Fruit fly (Drosophila melanogaster) whole organism, embryonic: ENCODE results near the gene CG45045.

Experiments
- CG10209 ChIP-seq: fragments of 200-800 bp; sonication (Bioruptor generic); optimal IDR thresholded peaks from 3 replicates; lab custom pipeline; 2017; ENCODE audit warnings: missing biosample characterization, mild to moderate bottlenecking, missing genetic modification characterization, missing genetic modification reagents
- CG11723 ChIP-seq: fragments of 200-800 bp; sonication (Bioruptor generic); optimal IDR thresholded peaks from 2 replicates; lab custom pipeline; 2017; ENCODE audit warnings: missing biosample characterization, mild to moderate bottlenecking, missing genetic modification characterization
- CG12236 ChIP-seq: fragments of 200-800 bp; sonication (Bioruptor generic); optimal IDR thresholded peaks from 2 replicates; lab custom pipeline; 2016; ENCODE audit warnings: missing biosample characterization, missing genetic modification characterization
- CG13624 ChIP-seq: fragments of 200-800 bp; sonication (Bioruptor generic); optimal IDR thresholded peaks from 2 replicates; lab custom pipeline; 2016; ENCODE audit warnings: missing biosample characterization, missing genetic modification characterization
- CG13775 ChIP-seq: fragments of 200-800 bp; sonication (Bioruptor generic); optimal IDR thresholded peaks from 3 replicates; lab custom pipeline; 2017; ENCODE audit warnings: missing biosample characterization, mild to moderate bottlenecking, missing genetic modification characterization
- CG1529 ChIP-seq: fragments of 200-800 bp; sonication (Bioruptor generic); optimal IDR thresholded peaks from 3 replicates; lab custom pipeline; 2018; ENCODE audit warnings: missing biosample characterization, missing genetic modification characterization
- CG17385 ChIP-seq: fragments of 200-800 bp; sonication (Bioruptor generic); optimal IDR thresholded peaks from 3 replicates; lab custom pipeline; 2018; ENCODE audit warnings: missing biosample characterization, mild to moderate bottlenecking, missing genetic modification characterization
- CG2199 ChIP-seq: fragments of 200-800 bp; sonication (Bioruptor generic); IDR thresholded peaks from 3 replicates; pipeline ENCODE4 v1.3.6; 2022; ENCODE audit warnings: missing biosample characterization, missing genetic modification characterization
- CG2875 ChIP-seq: fragments of 200-800 bp; sonication (Bioruptor generic); optimal IDR thresholded peaks from 2 replicates; lab custom pipeline; 2017; ENCODE audit warnings: missing biosample characterization, mild to moderate bottlenecking, missing genetic modification characterization, missing genetic modification reagents
- CG4328 ChIP-seq: fragments of 200-800 bp; sonication (Bioruptor generic); optimal IDR thresholded peaks from 3 replicates; lab custom pipeline; 2017; ENCODE audit warnings: missing biosample characterization, missing genetic modification reagents, missing genetic modification characterization
- CG4820 ChIP-seq: fragments of 200-800 bp; sonication (Bioruptor generic); optimal IDR thresholded peaks from 3 replicates; lab custom pipeline; 2016; ENCODE audit warnings: missing biosample characterization, missing genetic modification characterization
- CG5180 ChIP-seq: fragments of 200-800 bp; sonication (Bioruptor generic); optimal IDR thresholded peaks from 3 replicates; lab custom pipeline; 2017; ENCODE audit warnings: missing biosample characterization, missing genetic modification characterization, mild to moderate bottlenecking, moderate library complexity, missing genetic modification reagents
- CG6654 ChIP-seq: fragments of 200-800 bp; sonication (Bioruptor generic); optimal IDR thresholded peaks from 2 replicates; lab custom pipeline; 2017; ENCODE audit warnings: missing biosample characterization, mild to moderate bottlenecking, missing genetic modification characterization
- CG7271 ChIP-seq: fragments of 200-800 bp; sonication (Bioruptor generic); optimal IDR thresholded peaks from 2 replicates; lab custom pipeline; 2018; ENCODE audit warnings: missing biosample characterization, mild to moderate bottlenecking, missing genetic modification characterization, moderate library complexity
- CG7987 ChIP-seq: fragments of 200-800 bp; sonication (Bioruptor generic); optimal IDR thresholded peaks from 2 replicates; lab custom pipeline; 2018; ENCODE audit warnings: missing biosample characterization, mild to moderate bottlenecking, missing genetic modification characterization, moderate library complexity
- CG8478 ChIP-seq: fragments of >200 bp; optimal IDR thresholded peaks from 2 replicates; lab custom pipeline; 2018
- CG9817 ChIP-seq: fragments of 200-800 bp; sonication (Bioruptor generic); optimal IDR thresholded peaks from 2 replicates; lab custom pipeline; 2018; ENCODE audit warnings: missing biosample characterization, mild to moderate bottlenecking, missing genetic modification characterization, moderate library complexity
- Chrac-16 ChIP-seq: fragments of 200-800 bp; sonication (Bioruptor generic); optimal IDR thresholded peaks from 3 replicates; lab custom pipeline; 2016; ENCODE audit warnings: missing biosample characterization, missing genetic modification characterization
- Hr78 ChIP-seq, 2 experiments: fragments of 200-800 bp in 1 of 2; fragments of >200 bp in 1 of 2; sonication (Bioruptor generic) in 1 of 2; optimal IDR thresholded peaks; 2 replicates each; lab custom pipeline; 2017 to 2019; ENCODE audit warnings: missing biosample characterization in 2 of 2, missing genetic modification characterization in 2 of 2, mild to moderate bottlenecking in 1 of 2, moderate library complexity in 1 of 2
- Hsf ChIP-seq: fragments of 200-800 bp; sonication (Bioruptor generic); optimal IDR thresholded peaks from 3 replicates; lab custom pipeline; 2016; ENCODE audit warnings: missing biosample characterization, missing genetic modification characterization
- Kr ChIP-seq: fragments of 200-800 bp; sonication (Bioruptor generic); optimal IDR thresholded peaks from 2 replicates; lab custom pipeline; 2017; ENCODE audit warnings: missing biosample characterization, mild to moderate bottlenecking, missing genetic modification characterization
- MBD-R2 ChIP-seq: fragments of 200-800 bp; sonication (Bioruptor generic); IDR thresholded peaks from 2 replicates; pipeline ENCODE4 v1.3.6; 2022; ENCODE audit warnings: missing biosample characterization, missing genetic modification characterization
- Mad ChIP-seq: fragments of 200-800 bp; sonication (Bioruptor generic); optimal IDR thresholded peaks from 2 replicates; lab custom pipeline; 2016; ENCODE audit warnings: missing biosample characterization, missing genetic modification characterization
- Med ChIP-seq: fragments of 200-800 bp; sonication (Bioruptor generic); peaks from one replicate; lab custom pipeline; 2016; ENCODE audit warnings: missing biosample characterization, missing genetic modification characterization, mild to moderate bottlenecking, inconsistent platforms, moderate library complexity
- Ssrp ChIP-seq: fragments of 200-800 bp; sonication (Bioruptor generic); optimal IDR thresholded peaks from 2 replicates; lab custom pipeline; 2018; ENCODE audit warnings: missing biosample characterization, mild to moderate bottlenecking, missing genetic modification characterization, moderate library complexity
- Trl ChIP-seq, 3 experiments: fragments of >200 bp in 2 of 3; fragments of 200-800 bp in 1 of 3; sonication (Bioruptor generic) in 1 of 3; optimal IDR thresholded peaks; 2 replicates in 1 of 3; 3 replicates in 2 of 3; lab custom pipeline; 2016 to 2017; ENCODE audit warnings: missing biosample characterization in 1 of 3, missing genetic modification characterization in 1 of 3
- Vsx1 ChIP-seq: fragments of 200-800 bp; sonication (Bioruptor generic); optimal IDR thresholded peaks from 2 replicates; lab custom pipeline; 2017; ENCODE audit warnings: missing biosample characterization, mild to moderate bottlenecking, missing genetic modification characterization, missing genetic modification reagents
- YL-1 ChIP-seq: fragments of 200-800 bp; sonication (Bioruptor generic); optimal IDR thresholded peaks from 3 replicates; lab custom pipeline; 2017; ENCODE audit warnings: missing biosample characterization, mild to moderate bottlenecking, missing genetic modification characterization
- ab ChIP-seq: fragments of 200-800 bp; sonication (Bioruptor generic); optimal IDR thresholded peaks from 2 replicates; lab custom pipeline; 2016; ENCODE audit warnings: missing biosample characterization, missing genetic modification characterization
- ac ChIP-seq: fragments of 200-800 bp; sonication (Bioruptor generic); optimal IDR thresholded peaks from 3 replicates; lab custom pipeline; 2017; ENCODE audit warnings: missing biosample characterization, mild to moderate bottlenecking, missing genetic modification characterization
- ash1 ChIP-seq: fragments of 200-800 bp; sonication (Bioruptor generic); optimal IDR thresholded peaks from 2 replicates; lab custom pipeline; 2018; ENCODE audit warnings: missing biosample characterization, mild to moderate bottlenecking, missing genetic modification characterization
- bbx ChIP-seq: fragments of 200-800 bp; sonication (Bioruptor generic); IDR thresholded peaks from 2 replicates; pipeline ENCODE4 v1.3.6; 2022; ENCODE audit warnings: missing biosample characterization, missing genetic modification characterization; ENCODE audit not compliant: partially characterized antibody
- br ChIP-seq: fragments of >200 bp; optimal IDR thresholded peaks from 2 replicates; lab custom pipeline; 2017
- cas ChIP-seq: fragments of 200-800 bp; sonication (Bioruptor generic); IDR thresholded peaks from 2 replicates; pipeline ENCODE4 v1.3.6; 2022; ENCODE audit warnings: missing biosample characterization, missing genetic modification characterization
- caup ChIP-seq: fragments of 200-800 bp; sonication (Bioruptor generic); optimal IDR thresholded peaks from 3 replicates; lab custom pipeline; 2017; ENCODE audit warnings: missing biosample characterization, mild to moderate bottlenecking, missing genetic modification characterization, moderate library complexity; ENCODE audit not compliant: severe bottlenecking
- croc ChIP-seq: fragments of 200-800 bp; sonication (Bioruptor generic); conservative IDR thresholded peaks from 3 replicates; pipeline ENCODE4 v1.3.6; 2022; ENCODE audit warnings: missing biosample characterization, missing genetic modification characterization
- dimm ChIP-seq: fragments of 200-800 bp; sonication (Bioruptor generic); IDR thresholded peaks from 2 replicates; pipeline ENCODE4 v1.3.6; 2022; ENCODE audit warnings: missing biosample characterization, missing genetic modification characterization
- dysf ChIP-seq: fragments of 200-800 bp; sonication (Bioruptor generic); IDR thresholded peaks from 3 replicates; pipeline ENCODE4 v1.3.6; 2022; ENCODE audit warnings: missing biosample characterization, missing genetic modification characterization
- fu2 ChIP-seq: fragments of 200-800 bp; sonication (Bioruptor generic); optimal IDR thresholded peaks from 2 replicates; lab custom pipeline; 2016; ENCODE audit warnings: missing biosample characterization, missing genetic modification characterization
- hth ChIP-seq: fragments of >200 bp; optimal IDR thresholded peaks from 2 replicates; lab custom pipeline; 2017; ENCODE audit warnings: inconsistent platforms
- ken ChIP-seq: fragments of 200-800 bp; sonication (Bioruptor generic); IDR thresholded peaks from 3 replicates; pipeline ENCODE4 v1.3.6; 2022; ENCODE audit warnings: missing biosample characterization, missing genetic modification characterization
- lbe ChIP-seq: fragments of 200-800 bp; sonication (Bioruptor generic); optimal IDR thresholded peaks from 2 replicates; lab custom pipeline; 2016; ENCODE audit warnings: missing biosample characterization, mild to moderate bottlenecking, missing genetic modification characterization
- lola ChIP-seq, 3 experiments: fragments of >200 bp in 2 of 3; fragments of 200-800 bp in 1 of 3; sonication (Bioruptor generic) in 1 of 3; optimal IDR thresholded peaks; 2 replicates each; lab custom pipeline; 2017 to 2019; ENCODE audit warnings: missing biosample characterization in 3 of 3, missing genetic modification characterization in 3 of 3, mild to moderate bottlenecking in 1 of 3, moderate library complexity in 1 of 3
- pfk ChIP-seq: fragments of 200-800 bp; sonication (Bioruptor generic); optimal IDR thresholded peaks from 2 replicates; lab custom pipeline; 2018; ENCODE audit warnings: missing biosample characterization, mild to moderate bottlenecking, missing genetic modification characterization, moderate library complexity
- pros ChIP-seq: fragments of 200-800 bp; sonication (Bioruptor generic); optimal IDR thresholded peaks from 3 replicates; lab custom pipeline; 2019; ENCODE audit warnings: missing biosample characterization, mild to moderate bottlenecking, missing genetic modification characterization, moderate library complexity
- schlank ChIP-seq: fragments of 200-800 bp; sonication (Bioruptor generic); optimal IDR thresholded peaks from 2 replicates; lab custom pipeline; 2018; ENCODE audit warnings: missing biosample characterization, mild to moderate bottlenecking, missing genetic modification characterization
- sens ChIP-seq: fragments of 200-800 bp; sonication (Bioruptor generic); peaks from one replicate; lab custom pipeline; 2016; ENCODE audit warnings: missing biosample characterization, missing genetic modification characterization
- trh ChIP-seq: fragments of 200-800 bp; sonication (Bioruptor generic); optimal IDR thresholded peaks from 2 replicates; lab custom pipeline; 2016; ENCODE audit warnings: missing biosample characterization, missing genetic modification characterization
- vvl ChIP-seq: fragments of 200-800 bp; sonication (Bioruptor generic); IDR thresholded peaks from 2 replicates; pipeline ENCODE4 v1.3.6; 2022; ENCODE audit warnings: missing biosample characterization, missing genetic modification characterization
- wor ChIP-seq: fragments of 200-800 bp; sonication (Bioruptor generic); IDR thresholded peaks from 2 replicates; pipeline ENCODE4 v1.3.6; 2022; ENCODE audit warnings: missing biosample characterization, missing genetic modification characterization

CG45045 gene

dm6 chr3R:17681611-17682243 is 14.4 kb downstream of the CG45045 start (continued):
- TF ChIP-seq trh (GFP tag; lab: Kevin White, UChicago), result no peak
- peak; percentile 43 to 57 for TF ChIP-seq Trl (optimal IDR thresholded peaks at IDR 0.05; lab: Kevin White, UChicago)
- TF ChIP-seq Trl (GFP tag; optimal IDR thresholded peaks at IDR 0.05; lab: Kevin White, UChicago), result no peak
- no peak for TF ChIP-seq ken (GFP tag; lab: Robert Waterston, UW)
- TF ChIP-seq CG13775 (GFP tag; lab: Kevin White, UChicago), result no peak
- no peak for TF ChIP-seq lola (GFP tag; optimal IDR thresholded peaks at IDR 0.05; lab: Kevin White, UChicago)
- TF ChIP-seq vvl (GFP tag; lab: Robert Waterston, UW), result no peak
- TF ChIP-seq dimm (GFP tag; lab: Robert Waterston, UW), result no peak
- TF ChIP-seq CG5180 (GFP tag; lab: Kevin White, UChicago), result peak; percentile 4
- TF ChIP-seq CG1529 (GFP tag; lab: Kevin White, UChicago), result no peak
- TF ChIP-seq pros, result peak; percentile 77
- TF ChIP-seq ac, result no peak
- no peak for TF ChIP-seq Mad (GFP tag; lab: Kevin White, UChicago)
- TF ChIP-seq hth (lab: Kevin White, UChicago), result no peak
- TF ChIP-seq CG11723 (GFP tag; lab: Kevin White, UChicago), result no peak
- no peak for TF ChIP-seq bbx (GFP tag; lab: Robert Waterston, UW)
- no peak for TF ChIP-seq schlank
- no peak for TF ChIP-seq Chrac-16 (GFP tag; lab: Kevin White, UChicago)
- no peak for TF ChIP-seq br (lab: Kevin White, UChicago)
- TF ChIP-seq CG17385, result no peak
- no peak for TF ChIP-seq cas
- no peak for TF ChIP-seq dysf (GFP tag; lab: Robert Waterston, UW)
- TF ChIP-seq CG2199 (GFP tag; lab: Robert Waterston, UW), result no peak
- no peak for TF ChIP-seq YL-1 (GFP tag; lab: Kevin White, UChicago)
- TF ChIP-seq Hr78 (GFP tag; optimal IDR thresholded peaks at IDR 0.05; lab: Kevin White, UChicago), result peak in 1 of 2 experiments; percentile 66
- no peak for TF ChIP-seq ab (GFP tag; lab: Kevin White, UChicago)
- TF ChIP-seq CG8478 (lab: Kevin White, UChicago), result no peak
- TF ChIP-seq Med, result peak; percentile 10
- no peak for TF ChIP-seq wor (GFP tag; lab: Robert Waterston, UW)
- TF ChIP-seq croc (GFP tag; lab: Robert Waterston, UW), result no peak
- TF ChIP-seq CG7987 (GFP tag; lab: Kevin White, UChicago), result no peak
- peak; percentile 8 for TF ChIP-seq Ssrp (tag; lab: Kevin White, UChicago)
- no peak for TF ChIP-seq CG12236 (GFP tag; lab: Kevin White, UChicago)

- TF ChIP-seq CG13624 (peak; percentile 46), bbx (GFP tag; lab: Robert Waterston, UW) (no peak), caup (GFP tag; lab: Kevin White, UChicago) (peak; percentile 27), CG2875 (no peak), pfk (GFP tag; lab: Kevin White, UChicago) (no peak), dysf (GFP tag; lab: Robert Waterston, UW) (no peak), CG9817 (tag; lab: Kevin White, UChicago) (no peak), Hsf (no peak), Kr (GFP tag; lab: Kevin White, UChicago) (no peak), CG10209 (no peak), CG4820 (GFP tag; lab: Kevin White, UChicago) (no peak), ash1 (GFP tag; lab: Kevin White, UChicago) (no peak), lbe (GFP tag; lab: Kevin White, UChicago) (no peak), CG7271 (tag; lab: Kevin White, UChicago) (no peak), CG6654 (GFP tag; lab: Kevin White, UChicago) (no peak), Vsx1 (peak; percentile 91), sens (GFP tag; lab: Kevin White, UChicago) (peak; percentile 75), MBD-R2 (GFP tag; lab: Robert Waterston, UW) (no peak), CG4328 (GFP tag; lab: Kevin White, UChicago) (no peak), fu2 (GFP tag; lab: Kevin White, UChicago) (no peak)
Measured at dm6 chr3R:17682244-17682773, 14.9 kb downstream of the CG45045 start, which contains the start of the genes alt and CG7655. alt (minus strand) TSS chr3R:17682515. CG7655 (plus strand) TSS chr3R:17682669.
